Fruit fly (Drosophila melanogaster): ENCODE measurements around the gene Surf6.
A peak's percentile ranks its signal among the peaks of the same experiment; 100 is the strongest.

Surf6 gene

dm6 chr3R:19889603-19890187, 15.0 kb downstream of the Surf6 start (continued):
- TF ChIP-seq CG2199 (GFP tag; IDR thresholded peaks at IDR 0.05) (no peak), chinmo (GFP tag; IDR thresholded peaks at IDR 0.05; ENCODE audit: partially characterized antibody) (peak; percentile 69; the same call in 3 of the 4 replicates), CG14860 (GFP tag; IDR thresholded peaks at IDR 0.05; ENCODE audit: partially characterized antibody) (no peak), CG4730 (GFP tag; IDR thresholded peaks at IDR 0.05) (peak; percentile 54; the same call in 1 of the 2 replicates), Taf1 (GFP tag; IDR thresholded peaks at IDR 0.05) (peak; percentile 66), CG1233 (GFP tag; optimal IDR thresholded peaks at IDR 0.05) (peak; percentile 79), Rx (GFP tag; IDR thresholded peaks at IDR 0.05) (no peak), Blimp-1 (GFP tag; optimal IDR thresholded peaks at IDR 0.05) (peak; percentile 76), bsh (GFP tag; optimal IDR thresholded peaks at IDR 0.05) (peak in 1 of 2 experiments; percentile 52), CG10209 (GFP tag; optimal IDR thresholded peaks at IDR 0.05) (peak; percentile 80), sd (tag; optimal IDR thresholded peaks at IDR 0.05) (peak; percentile 65), tgo (GFP tag; IDR thresholded peaks at IDR 0.05) (peak; percentile 55; the same call in 2 of the 3 replicates), az2 (GFP tag; optimal IDR thresholded peaks at IDR 0.05) (peak; percentile 28), CG7357 (GFP tag; IDR thresholded peaks at IDR 0.05) (peak; percentile 63), Ets65A (GFP tag) (no peak), sr (GFP tag; IDR thresholded peaks at IDR 0.05) (peak; percentile 88), Atf3 (GFP tag; optimal IDR thresholded peaks at IDR 0.05) (no peak), CG13287 (GFP tag; IDR thresholded peaks at IDR 0.05; ENCODE audit: partially characterized antibody) (peak; percentile 29), CG13775 (GFP tag; optimal IDR thresholded peaks at IDR 0.05) (peak; percentile 43), tna (GFP tag; IDR thresholded peaks at IDR 0.05; ENCODE audit: partially characterized antibody) (no peak), seq (GFP tag; IDR thresholded peaks at IDR 0.05) (peak; percentile 13; the same call in 1 of the 2 replicates), CG4617 (GFP tag; optimal IDR thresholded peaks at IDR 0.05; ENCODE audit: borderline replicate concordance) (no peak), CG6854 (GFP tag; optimal IDR thresholded peaks at IDR 0.05) (peak; percentile 81), sisA (GFP tag; IDR thresholded peaks at IDR 0.05) (no peak), BtbVII (GFP tag; optimal IDR thresholded peaks at IDR 0.05) (peak; percentile 87), lov (optimal IDR thresholded peaks at IDR 0.05) (no peak), lov (GFP tag; IDR thresholded peaks at IDR 0.05) (no peak), Asciz (GFP tag; optimal IDR thresholded peaks at IDR 0.05) (peak; percentile 73), HmgD (GFP tag; optimal IDR thresholded peaks at IDR 0.05) (no peak), Sry-δ (GFP tag; optimal IDR thresholded peaks at IDR 0.05) (no peak), CG11093 (GFP tag; IDR thresholded peaks at IDR 0.05) (0 out of 3 replicates have a peak, but pooled peaks have one; percentile 35), grau (tag; optimal IDR thresholded peaks at IDR 0.05) (peak; percentile 85), CG13894 (tag; optimal IDR thresholded peaks at IDR 0.05) (peak; percentile 17), Doc3 (GFP tag; IDR thresholded peaks at IDR 0.05; ENCODE audit: partially characterized antibody) (no peak), dati (GFP tag; IDR thresholded peaks at IDR 0.05) (no peak), Ravus (GFP tag; IDR thresholded peaks at IDR 0.05) (peak; percentile 9), slbo (GFP tag; IDR thresholded peaks at IDR 0.05) (peak; percentile 78), CG12942 (GFP tag; optimal IDR thresholded peaks at IDR 0.05) (peak; percentile 39), dpn (GFP tag; optimal IDR thresholded peaks at IDR 0.05) (peak; percentile 30 to 40), sc (optimal IDR thresholded peaks at IDR 0.05) (no peak), sc (GFP tag; optimal IDR thresholded peaks at IDR 0.05) (no peak), CG8359 (GFP tag; optimal IDR thresholded peaks at IDR 0.05; ENCODE audit: borderline replicate concordance) (peak; percentile 39), gcm (GFP tag; optimal IDR thresholded peaks at IDR 0.05) (peak; percentile 45), PHDP (tag; optimal IDR thresholded peaks at IDR 0.05) (peak; percentile 85), D (optimal IDR thresholded peaks at IDR 0.05) (no peak), D (GFP tag; optimal IDR thresholded peaks at IDR 0.05) (peak; percentile 67), CG6765 (GFP tag; optimal IDR thresholded peaks at IDR 0.05) (peak; percentile 76), tio (GFP tag; optimal IDR thresholded peaks at IDR 0.05) (peak; percentile 48), zfh2 (GFP tag; optimal IDR thresholded peaks at IDR 0.05) (no peak), peb (GFP tag; IDR thresholded peaks at IDR 0.05) (0 out of 2 replicates have a peak, but pooled peaks have one; percentile 36)
